Worm (Caenorhabditis elegans): Measurements from ENCODE around the gene Y116A8C.23.

DNA sequence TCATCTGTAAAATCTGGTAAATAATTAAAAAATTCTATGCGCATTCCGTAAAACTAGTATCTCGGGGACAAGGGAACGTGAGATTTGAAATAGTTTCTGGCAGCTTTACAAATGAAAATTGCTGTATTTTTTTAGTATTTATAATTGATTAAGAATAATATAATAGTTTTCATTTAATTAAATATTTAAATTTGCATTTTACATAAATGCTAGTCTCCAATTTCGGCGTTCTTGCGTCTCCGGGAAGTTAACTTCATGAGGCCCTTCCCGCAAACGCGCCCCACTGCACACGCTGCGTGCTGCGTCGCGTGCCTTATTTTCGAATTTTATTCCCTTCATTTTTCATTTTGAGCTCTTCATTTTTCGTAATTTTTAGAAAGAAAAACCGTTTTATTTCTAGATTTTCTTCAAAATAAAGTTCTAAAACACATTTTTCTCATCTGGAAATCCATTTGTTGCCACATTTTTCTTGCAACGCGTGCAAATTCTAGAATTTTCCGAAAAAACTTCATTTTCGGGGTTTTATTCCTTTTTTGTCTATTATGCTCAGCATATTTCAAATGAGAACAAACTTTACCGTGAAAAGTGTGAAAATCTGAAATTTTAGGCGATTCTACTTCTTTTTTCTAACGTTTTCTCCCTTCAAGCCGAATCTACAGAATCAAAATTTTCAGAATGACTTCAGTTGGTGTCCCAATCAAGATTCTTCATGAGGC, 34.2 kb downstream of the Y116A8C.23 start, which contains the start of the genes snx-13 and snr-1:
- TF ChIP-seq ztf-29 (GFP tag; IDR thresholded peaks at IDR 0.05) = peak; percentile 70
- TF ChIP-seq ztf-23 (GFP tag; IDR thresholded peaks at IDR 0.05) = peak; percentile 94
- TF ChIP-seq klf-2 (GFP tag; conservative IDR thresholded peaks at IDR 0.05) = peak; percentile 81
